Worm (Caenorhabditis elegans): Measurements from ENCODE around the gene sre-53.

sre-53 gene

DNA sequence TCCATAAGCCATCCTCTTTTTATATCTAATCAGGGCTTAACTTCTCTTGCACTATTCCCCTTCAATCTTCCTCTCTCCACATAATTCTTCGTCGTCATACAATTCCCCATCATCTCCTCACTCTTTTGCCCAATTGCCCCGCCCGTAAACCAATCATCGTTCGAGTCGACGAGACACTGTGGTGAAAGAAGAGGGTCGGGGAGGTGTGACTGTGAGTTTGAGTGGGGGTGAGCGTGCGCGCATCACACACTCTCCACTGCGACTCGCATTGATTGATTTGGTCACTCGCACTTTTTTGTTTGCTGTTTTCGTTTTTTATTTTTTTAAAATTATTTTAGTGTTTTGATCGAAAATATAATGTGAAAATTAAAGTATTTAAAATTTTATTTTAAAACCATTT, 15.9 kb upstream of the sre-53 start (continued):
- TF ChIP-seq snpc-4 (tag; optimal IDR thresholded peaks at IDR 0.05), result peak; percentile 51
- peak; percentile 58 for TF ChIP-seq lin-15B (tag; optimal IDR thresholded peaks at IDR 0.05)
- no peak for TF ChIP-seq fkh-2 (tag; optimal IDR thresholded peaks at IDR 0.05)

DNA sequence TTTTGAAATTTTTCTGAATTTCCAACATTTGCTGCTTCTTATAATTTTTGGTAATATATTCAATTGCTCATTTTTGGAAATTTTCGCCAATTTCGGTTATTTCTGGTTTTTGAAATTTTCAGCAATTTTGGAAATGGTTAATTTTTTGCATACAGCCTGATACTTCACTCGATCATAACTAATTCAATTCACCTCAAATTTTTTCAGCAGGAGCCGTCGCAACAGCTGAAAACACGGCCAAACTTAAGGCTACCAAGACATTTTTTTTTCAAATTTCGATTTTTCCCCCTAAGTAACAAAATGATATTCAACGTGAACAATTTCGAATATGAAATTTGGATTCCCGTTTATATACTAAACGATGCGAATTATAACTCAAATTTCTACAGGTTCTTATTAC, 12.2 kb upstream of the sre-53 start, which contains the start of gene sre-52:
Gene sre-52, plus strand, starts transcription at position 301 of the 400 bp plus-strand sequence.
- TF ChIP-seq elt-2 (tag; optimal IDR thresholded peaks at IDR 0.05) (no peak), nhr-43 (tag; optimal IDR thresholded peaks at IDR 0.05; ENCODE audit: poor library complexity, severe bottlenecking) (no peak), unc-39 (tag; optimal IDR thresholded peaks at IDR 0.05) (no peak), eor-1 (tag; optimal IDR thresholded peaks at IDR 0.05) (no peak), ceh-16 (tag; optimal IDR thresholded peaks at IDR 0.05) (no peak), unc-62 (GFP tag; optimal IDR thresholded peaks at IDR 0.05) (no peak), fos-1 (tag; optimal IDR thresholded peaks at IDR 0.05) (no peak), daf-12 (tag; optimal IDR thresholded peaks at IDR 0.05) (no peak), zag-1 (tag; optimal IDR thresholded peaks at IDR 0.05) (no peak), lin-39 (tag; optimal IDR thresholded peaks at IDR 0.05) (no peak), ama-1 (optimal IDR thresholded peaks at IDR 0.05) (no peak), nhr-67 (tag; optimal IDR thresholded peaks at IDR 0.05) (no peak), nhr-28 (tag; optimal IDR thresholded peaks at IDR 0.05) (no peak), nhr-23 (tag; optimal IDR thresholded peaks at IDR 0.05) (no peak), nhr-237 (tag; optimal IDR thresholded peaks at IDR 0.05) (no peak), hmg-11 (tag; optimal IDR thresholded peaks at IDR 0.05) (no peak), fkh-10 (GFP tag; optimal IDR thresholded peaks at IDR 0.05) (no peak), nhr-25 (tag; optimal IDR thresholded peaks at IDR 0.05) (no peak), pqm-1 (tag; optimal IDR thresholded peaks at IDR 0.05) (no peak), lin-15B (tag; optimal IDR thresholded peaks at IDR 0.05) (no peak)

DNA sequence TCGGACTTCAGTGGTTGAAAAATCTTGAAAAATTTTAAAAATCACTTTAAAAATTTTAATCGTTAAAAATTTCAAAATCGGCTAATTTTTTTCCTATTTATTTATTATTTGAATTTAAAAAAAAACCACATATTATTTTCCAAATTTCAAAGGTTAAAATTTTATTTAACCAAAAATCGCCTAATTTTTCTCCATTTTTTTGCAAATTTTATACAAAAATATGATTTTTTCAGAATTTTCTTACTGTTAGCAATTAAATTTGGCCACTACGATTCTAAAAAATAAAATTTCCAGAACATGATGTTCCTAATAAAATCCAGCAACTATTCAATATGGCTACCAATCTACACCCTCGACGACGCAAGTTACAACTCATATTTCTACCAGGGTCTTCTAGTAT, 9.4 kb upstream of the sre-53 start, which contains the start of gene sre-54:
Gene sre-54, plus strand, starts transcription at position 301 of the 400 bp plus-strand sequence.
- no peak for TF ChIP-seq lin-39 (tag; optimal IDR thresholded peaks at IDR 0.05)
- TF ChIP-seq ZK546.5 (tag; optimal IDR thresholded peaks at IDR 0.05), result no peak
- no peak for TF ChIP-seq lsy-12 (tag; optimal IDR thresholded peaks at IDR 0.05)
- no peak for TF ChIP-seq unc-39 (tag; optimal IDR thresholded peaks at IDR 0.05)
- TF ChIP-seq nhr-76 (tag; optimal IDR thresholded peaks at IDR 0.05), result no peak
- TF ChIP-seq unc-62 (GFP tag; optimal IDR thresholded peaks at IDR 0.05), result no peak
- TF ChIP-seq elt-3 (tag; optimal IDR thresholded peaks at IDR 0.05), result no peak
- no peak for TF ChIP-seq skn-1 (tag; optimal IDR thresholded peaks at IDR 0.05)
- TF ChIP-seq mdl-1 (tag; optimal IDR thresholded peaks at IDR 0.05), result no peak
- TF ChIP-seq fkh-2 (tag; optimal IDR thresholded peaks at IDR 0.05), result no peak
- TF ChIP-seq nhr-12 (tag; optimal IDR thresholded peaks at IDR 0.05), result no peak
- no peak for TF ChIP-seq jun-1 (tag; optimal IDR thresholded peaks at IDR 0.05)
- no peak for TF ChIP-seq nfya-1 (tag; optimal IDR thresholded peaks at IDR 0.05; ENCODE audit: insufficient read depth)
- no peak for TF ChIP-seq eor-1 (tag; optimal IDR thresholded peaks at IDR 0.05)
- TF ChIP-seq ceh-9 (tag; optimal IDR thresholded peaks at IDR 0.05), result no peak
- no peak for TF ChIP-seq nhr-77 (tag; optimal IDR thresholded peaks at IDR 0.05)
- no peak for TF ChIP-seq nhr-23 (tag; optimal IDR thresholded peaks at IDR 0.05)
- TF ChIP-seq egl-5 (tag; optimal IDR thresholded peaks at IDR 0.05), result no peak

DNA sequence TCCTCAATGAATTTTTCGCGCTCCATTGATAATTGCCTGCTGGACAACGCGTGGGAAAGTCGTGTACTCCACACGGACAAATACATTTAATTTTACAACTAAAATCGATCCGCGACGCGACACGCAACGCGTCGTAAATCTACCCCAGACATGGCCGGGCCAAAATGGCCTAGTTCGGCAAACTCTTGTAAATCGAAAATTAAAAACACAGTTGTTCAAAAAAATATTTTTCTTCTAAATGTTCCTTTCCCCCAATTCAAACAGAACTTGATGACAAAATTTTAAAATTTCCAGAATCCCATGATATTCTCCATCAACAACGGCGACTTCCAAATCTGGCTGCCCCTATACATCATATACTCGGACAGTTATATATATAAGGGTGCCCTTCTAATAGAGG, 5.8 kb upstream of the sre-53 start, which contains the start of gene sre-55:
Gene sre-55, plus strand, starts transcription at position 301 of the 400 bp plus-strand sequence.
- no peak for TF ChIP-seq egl-27 (tag; optimal IDR thresholded peaks at IDR 0.05)

DNA sequence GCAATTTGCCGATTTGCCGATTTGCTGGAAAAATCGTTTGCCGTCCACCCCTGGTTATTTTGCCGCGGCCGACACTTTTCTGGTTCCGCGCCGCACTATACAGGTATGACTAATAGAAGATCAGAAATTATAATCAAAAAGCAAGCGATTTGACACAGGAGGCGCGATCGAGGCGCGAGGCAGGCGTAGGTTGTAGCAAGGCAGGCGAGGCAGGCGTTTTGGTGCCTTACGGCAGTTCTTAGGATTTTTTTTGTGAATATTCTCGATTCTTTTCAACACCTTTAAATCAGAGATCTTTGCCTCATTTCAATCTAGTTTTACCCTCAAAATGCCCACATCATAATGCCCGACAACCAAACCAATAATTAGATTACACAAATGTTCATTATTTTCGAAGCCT, 954 bp upstream of the sre-53 start, which contains the start of gene sre-56:
Gene sre-56, plus strand, starts transcription at position 301 of the 400 bp plus-strand sequence.
- TF ChIP-seq ztf-4 (tag; optimal IDR thresholded peaks at IDR 0.05), result no peak
- TF ChIP-seq nhr-76 (tag; optimal IDR thresholded peaks at IDR 0.05), result no peak
- TF ChIP-seq daf-12 (tag; optimal IDR thresholded peaks at IDR 0.05), result no peak
- no peak for TF ChIP-seq mml-1 (tag; optimal IDR thresholded peaks at IDR 0.05)
- TF ChIP-seq elt-2 (tag; optimal IDR thresholded peaks at IDR 0.05), result no peak
- no peak for TF ChIP-seq sea-2 (GFP tag; optimal IDR thresholded peaks at IDR 0.05)
- no peak for TF ChIP-seq ceh-28 (tag; optimal IDR thresholded peaks at IDR 0.05)
